Worm (Caenorhabditis elegans) whole organism, late embryonic: ENCODE results near the gene plrg-1.

Source experiments
- ama-1 ChIP-seq: fragments of 150-350 bp; optimal IDR thresholded peaks from 2 replicates; lab custom pipeline; 2014
- ceh-45 ChIP-seq: fragments of 200-800 bp; sonication (Bioruptor generic); IDR thresholded peaks from 2 replicates; pipeline ENCODE4 v1.3.6; 2022; ENCODE audit warnings: missing genetic modification reagents, missing genetic modification characterization, missing compliant biosample characterization
- ceh-6 ChIP-seq: fragments of 200-800 bp; sonication (Bioruptor generic); optimal IDR thresholded peaks from 2 replicates; lab custom pipeline; 2018; ENCODE audit warnings: mild to moderate bottlenecking, missing genetic modification characterization, missing compliant biosample characterization
- dmd-4 ChIP-seq: sonication (generic microtip); optimal IDR thresholded peaks from 2 replicates; lab custom pipeline; 2016; ENCODE audit warnings: borderline replicate concordance, missing genetic modification characterization, missing compliant biosample characterization
- madf-2 ChIP-seq: sonication (generic microtip); optimal IDR thresholded peaks from 2 replicates; lab custom pipeline; 2017; ENCODE audit warnings: missing genetic modification characterization, missing compliant biosample characterization
- pha-4 ChIP-seq: fragments of 150-350 bp; optimal IDR thresholded peaks from 2 replicates; lab custom pipeline; 2018; ENCODE audit warnings: missing biosample characterization, missing genetic modification reagents, missing genetic modification characterization

ce11 chrV:10805934-10806333, 1.8 kb downstream of the plrg-1 start, which contains the start of gene prp-38:
- no peak for TF ChIP-seq ama-1 (lab: Kevin White, UChicago)
- TF ChIP-seq madf-2 (tag; lab: Kevin White, UChicago) = no peak
- no peak for TF ChIP-seq pha-4
- TF ChIP-seq ceh-45 (GFP tag; lab: Robert Waterston, UW) = no peak
- no peak for TF ChIP-seq ceh-6 (GFP tag; lab: Kevin White, UChicago)
- TF ChIP-seq dmd-4 (tag; lab: Kevin White, UChicago) = no peak
